Worm (Caenorhabditis elegans) whole organism, midembryonic: ENCODE results near the gene T21E8.5.

Source experiments
- T22C8.4 ChIP-seq: fragments of 200-800 bp; sonication (Bioruptor generic); IDR thresholded peaks from 2 replicates; pipeline ENCODE4 v1.3.6; 2022; ENCODE audit warnings: missing genetic modification characterization, missing compliant biosample characterization
- cog-1 ChIP-seq: sonication (generic microtip); optimal IDR thresholded peaks from 2 replicates; lab custom pipeline; 2016; ENCODE audit warnings: missing genetic modification characterization, missing compliant biosample characterization
- flt-1 ChIP-seq: fragments of 200-800 bp; sonication (Bioruptor generic); IDR thresholded peaks from 2 replicates; pipeline ENCODE4 v1.3.6; 2022; ENCODE audit warnings: missing genetic modification characterization, missing compliant biosample characterization
- klf-2 ChIP-seq: fragments of 200-800 bp; sonication (Bioruptor generic); conservative IDR thresholded peaks from 2 replicates; pipeline ENCODE4 v1.3.6; 2022; ENCODE audit warnings: missing genetic modification reagents, missing genetic modification characterization, missing compliant biosample characterization
- med-1 ChIP-seq: sonication (generic microtip); optimal IDR thresholded peaks from 2 replicates; lab custom pipeline; 2017; ENCODE audit warnings: missing genetic modification characterization, mild to moderate bottlenecking, missing compliant biosample characterization, antibody characterized with exemption, missing genetic modification reagents; ENCODE audit not compliant: insufficient read depth
- ref-1 ChIP-seq: fragments of 200-800 bp; sonication (Bioruptor generic); conservative IDR thresholded peaks from 2 replicates; pipeline ENCODE4 v1.3.6; 2022; ENCODE audit warnings: missing genetic modification reagents, missing genetic modification characterization, missing compliant biosample characterization
- tab-1 ChIP-seq: fragments of 200-800 bp; sonication (Bioruptor generic); IDR thresholded peaks from 2 replicates; pipeline ENCODE4 v1.3.6; 2022; ENCODE audit warnings: missing genetic modification characterization, missing compliant biosample characterization
- ztf-23 ChIP-seq: fragments of 200-800 bp; sonication (Bioruptor generic); IDR thresholded peaks from 2 replicates; pipeline ENCODE4 v1.3.6; 2022; ENCODE audit warnings: missing genetic modification reagents, missing genetic modification characterization, missing compliant biosample characterization
- ztf-29 ChIP-seq: fragments of 200-800 bp; sonication (Bioruptor generic); IDR thresholded peaks from 2 replicates; pipeline ENCODE4 v1.3.6; 2022; ENCODE audit warnings: missing genetic modification reagents, missing genetic modification characterization, missing compliant biosample characterization

The T21E8.5 gene

DNA sequence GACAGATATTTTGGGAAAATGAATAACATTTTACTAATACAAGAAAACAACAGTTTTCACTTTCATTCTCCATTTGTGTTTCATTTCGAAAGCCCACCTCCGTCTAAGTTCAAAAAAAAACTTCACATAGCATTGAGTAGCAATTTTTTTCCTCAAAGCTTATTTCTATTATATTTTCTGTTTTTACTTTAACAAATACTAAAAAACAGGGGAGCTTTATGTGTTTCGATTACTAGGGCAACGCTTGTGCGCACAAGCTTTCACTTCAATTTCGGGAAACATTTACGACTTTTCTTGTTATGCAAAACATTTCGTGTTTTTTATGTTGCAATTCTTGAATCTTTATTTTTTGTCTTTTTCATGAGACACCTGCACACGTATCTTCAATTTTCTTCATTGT is at the start of gene T21E8.5:
Gene T21E8.5 (plus strand): TSS at position 301 of the 400 bp plus-strand sequence.
- TF ChIP-seq ztf-23 (GFP tag; lab: Robert Waterston, UW) (no peak), tab-1 (GFP tag; lab: Robert Waterston, UW) (no peak), flt-1 (GFP tag; lab: Robert Waterston, UW) (no peak), klf-2 (GFP tag; lab: Robert Waterston, UW) (no peak), cog-1 (no peak), ztf-29 (GFP tag; lab: Robert Waterston, UW) (no peak), med-1 (no peak), T22C8.4 (no peak)

DNA sequence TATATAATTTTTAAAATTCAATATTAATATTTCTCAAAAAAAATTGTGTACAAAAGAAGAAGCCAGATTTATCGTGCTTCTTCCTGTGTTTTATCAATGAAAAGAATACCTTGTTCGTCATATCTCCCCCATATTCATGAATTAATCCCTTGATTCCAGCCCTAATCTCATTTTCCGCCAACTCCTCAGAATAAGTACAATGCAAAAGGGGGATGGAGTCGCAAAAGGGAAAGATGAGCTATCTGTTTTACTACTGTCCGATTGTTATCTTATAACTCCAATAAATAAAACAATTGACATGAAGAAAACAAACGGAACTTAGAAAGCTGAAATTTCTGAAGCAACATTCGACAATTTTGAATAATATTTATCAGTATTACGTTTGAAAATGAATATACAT is 48.4 kb upstream of the T21E8.5 start:
- TF ChIP-seq cog-1: no peak
- TF ChIP-seq T22C8.4: no peak
- no peak for TF ChIP-seq flt-1 (GFP tag; lab: Robert Waterston, UW)
- TF ChIP-seq ztf-29 (GFP tag; lab: Robert Waterston, UW): no peak
- TF ChIP-seq tab-1 (GFP tag; lab: Robert Waterston, UW): no peak
- no peak for TF ChIP-seq klf-2 (GFP tag; lab: Robert Waterston, UW)
- no peak for TF ChIP-seq ztf-23 (GFP tag; lab: Robert Waterston, UW)
- no peak for TF ChIP-seq ref-1 (GFP tag; lab: Robert Waterston, UW)
- TF ChIP-seq med-1: no peak

DNA sequence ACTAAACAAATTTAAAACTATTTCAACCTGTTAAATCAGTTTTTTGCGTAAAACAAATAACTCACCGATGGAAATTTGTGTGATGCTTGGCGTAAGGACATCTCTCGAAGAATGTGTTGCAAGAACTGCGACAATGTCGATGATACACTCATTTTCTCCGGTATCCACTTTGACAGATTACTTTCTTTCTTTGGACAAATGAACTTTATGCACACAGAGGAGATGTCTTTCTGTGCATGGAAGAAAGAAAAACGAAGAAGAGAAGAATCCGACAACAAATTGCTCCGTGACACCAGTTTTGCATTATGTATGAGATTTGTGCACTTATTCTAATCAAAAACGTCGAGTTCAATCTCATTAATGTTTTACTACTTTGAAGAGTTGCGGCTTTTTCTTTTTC is 47.4 kb upstream of the T21E8.5 start, which contains the start of gene plc-1:
Gene plc-1 (minus strand): TSS at position 101 of the 400 bp plus-strand sequence.
- TF ChIP-seq cog-1: no peak
- TF ChIP-seq T22C8.4: no peak
- no peak for TF ChIP-seq tab-1 (GFP tag; lab: Robert Waterston, UW)
- TF ChIP-seq ztf-23 (GFP tag; lab: Robert Waterston, UW): no peak
- no peak for TF ChIP-seq ref-1 (GFP tag; lab: Robert Waterston, UW)
- TF ChIP-seq klf-2 (GFP tag; lab: Robert Waterston, UW): no peak
- TF ChIP-seq med-1: no peak

DNA sequence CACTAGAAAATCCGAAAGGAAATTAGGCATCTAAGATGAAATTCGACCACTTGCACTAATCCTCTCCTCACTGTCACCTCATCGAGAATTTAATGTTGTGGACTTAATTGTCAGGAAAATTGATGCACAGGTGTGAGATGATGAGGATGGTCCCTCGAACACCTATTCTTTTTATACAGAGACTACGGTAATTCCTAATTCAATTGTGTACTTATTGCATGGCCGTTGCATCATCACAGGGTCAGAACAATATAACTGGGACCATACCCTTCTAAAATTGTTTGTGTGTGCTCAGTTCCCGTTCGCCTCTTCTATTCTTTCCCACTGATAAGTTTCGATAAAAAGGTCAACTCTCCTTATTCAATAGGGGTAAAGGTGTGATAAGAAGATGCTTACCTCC is 41.8 kb upstream of the T21E8.5 start:
- TF ChIP-seq ztf-23 (GFP tag; lab: Robert Waterston, UW) (no peak), tab-1 (GFP tag; lab: Robert Waterston, UW) (no peak), klf-2 (GFP tag; lab: Robert Waterston, UW) (no peak), T22C8.4 (no peak), med-1 (no peak), cog-1 (no peak), ztf-29 (GFP tag; lab: Robert Waterston, UW) (no peak), flt-1 (GFP tag; lab: Robert Waterston, UW) (no peak), ref-1 (GFP tag; lab: Robert Waterston, UW) (no peak)

DNA sequence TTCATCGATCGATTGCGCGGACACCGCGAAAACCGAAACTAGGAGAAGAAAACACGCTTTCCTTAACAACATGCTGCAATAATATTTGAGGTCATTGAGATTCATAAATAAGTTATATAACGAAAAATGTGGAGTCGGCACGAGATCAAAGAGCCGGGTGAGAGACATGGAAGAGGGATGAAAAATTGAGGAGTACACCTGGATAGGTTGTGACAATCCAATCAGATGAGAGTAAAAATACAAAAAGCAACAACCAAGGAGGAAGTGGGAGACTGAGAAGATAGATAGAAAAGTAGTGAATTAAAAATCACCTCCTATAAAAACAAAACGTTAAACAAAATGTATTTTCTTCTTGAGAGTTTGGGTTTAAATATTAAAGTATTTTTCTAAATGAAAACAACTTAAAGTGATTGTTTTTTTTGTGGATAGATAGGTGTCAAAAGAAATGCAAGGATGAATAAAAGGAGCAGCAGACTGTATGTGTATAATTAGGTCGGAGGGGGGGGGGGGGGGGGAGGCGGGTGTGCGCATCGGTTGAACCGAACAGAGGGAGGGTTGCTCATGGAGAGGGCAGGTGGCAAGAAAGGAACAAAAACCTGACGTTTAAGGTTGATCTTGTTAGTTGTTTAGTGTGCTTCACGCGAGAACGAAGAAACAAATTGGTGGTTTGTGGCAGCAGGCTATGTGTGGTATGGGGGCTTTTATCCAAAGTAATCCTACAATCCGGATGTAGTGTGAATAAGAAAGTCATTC is 41.2 kb upstream of the T21E8.5 start, which contains the start of gene C05A9.2:
Gene C05A9.2 (minus strand): TSS at position 73 of the 753 bp plus-strand sequence.
- TF ChIP-seq ztf-23 (GFP tag; lab: Robert Waterston, UW): 0 out of 2 replicates have a peak, but pooled peaks have one; percentile 18
- TF ChIP-seq cog-1: no peak

DNA sequence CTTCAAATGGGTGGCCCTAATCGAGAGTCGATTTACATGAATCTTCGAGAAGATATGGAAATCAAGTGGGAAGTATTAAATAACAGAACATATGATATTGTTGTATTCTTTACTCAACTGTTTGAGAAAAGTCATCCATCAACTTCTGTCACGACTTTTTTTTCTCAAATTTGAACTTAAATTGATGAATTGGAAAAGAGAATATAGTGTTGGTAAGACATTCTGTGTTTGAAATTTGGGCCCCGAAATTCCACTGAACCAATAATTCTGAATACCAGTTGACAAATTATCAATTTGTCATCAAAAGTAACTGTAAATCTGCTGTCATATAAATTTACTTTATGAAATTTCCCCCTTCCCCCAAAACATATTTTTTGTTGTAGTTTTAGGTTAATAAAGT is 39.1 kb upstream of the T21E8.5 start:
- TF ChIP-seq flt-1 (GFP tag; lab: Robert Waterston, UW) (no peak), cog-1 (no peak), klf-2 (GFP tag; lab: Robert Waterston, UW) (no peak), med-1 (no peak), ztf-29 (GFP tag; lab: Robert Waterston, UW) (no peak), ztf-23 (GFP tag; lab: Robert Waterston, UW) (no peak), T22C8.4 (no peak), ref-1 (GFP tag; lab: Robert Waterston, UW) (no peak), tab-1 (GFP tag; lab: Robert Waterston, UW) (no peak)

DNA sequence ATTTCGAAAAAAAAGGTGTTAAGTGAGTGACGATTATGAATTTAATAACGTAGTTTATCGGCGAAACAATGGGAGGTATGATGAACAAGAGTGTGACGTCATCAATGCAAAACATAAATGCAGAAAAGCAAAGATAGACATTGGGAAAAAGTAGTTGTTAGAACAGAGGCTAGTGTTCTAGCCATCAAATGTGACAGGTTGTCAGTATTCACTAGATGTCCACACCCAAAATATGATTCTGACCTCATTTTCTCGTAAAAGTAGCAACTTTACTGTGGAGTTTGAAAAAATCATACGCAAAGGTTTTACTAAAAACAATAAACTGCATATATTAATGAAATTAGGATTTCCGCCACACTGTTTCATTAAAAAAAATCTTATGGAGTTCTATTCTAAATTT is 34.8 kb upstream of the T21E8.5 start:
- no peak for TF ChIP-seq klf-2 (GFP tag; lab: Robert Waterston, UW)
- no peak for TF ChIP-seq cog-1
- no peak for TF ChIP-seq T22C8.4
- TF ChIP-seq ztf-23 (GFP tag; lab: Robert Waterston, UW): no peak
- TF ChIP-seq ztf-29 (GFP tag; lab: Robert Waterston, UW): no peak
- no peak for TF ChIP-seq tab-1 (GFP tag; lab: Robert Waterston, UW)
- TF ChIP-seq ref-1 (GFP tag; lab: Robert Waterston, UW): no peak

DNA sequence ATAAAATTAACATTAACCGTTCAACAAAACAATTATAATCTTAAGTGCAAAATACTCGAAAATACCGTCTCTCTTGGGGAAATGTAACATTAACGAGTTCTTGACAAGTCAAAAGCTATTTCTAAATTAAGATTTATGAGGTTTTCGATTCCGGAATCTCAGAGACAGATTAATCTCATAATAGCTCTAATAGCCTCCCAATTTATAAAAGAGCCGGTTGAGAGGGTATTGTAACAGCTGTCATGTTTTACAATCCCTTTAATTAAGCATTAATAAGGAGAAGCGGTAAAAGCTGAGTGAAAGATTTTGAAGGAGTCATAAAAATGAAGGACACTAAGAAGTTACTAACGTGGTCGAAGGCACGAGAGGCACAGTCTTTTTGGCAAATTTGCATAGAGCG is 34.2 kb upstream of the T21E8.5 start:
- no peak for TF ChIP-seq tab-1 (GFP tag; lab: Robert Waterston, UW)
- TF ChIP-seq cog-1: no peak
- TF ChIP-seq T22C8.4: no peak
- no peak for TF ChIP-seq flt-1 (GFP tag; lab: Robert Waterston, UW)
- TF ChIP-seq med-1: no peak

DNA sequence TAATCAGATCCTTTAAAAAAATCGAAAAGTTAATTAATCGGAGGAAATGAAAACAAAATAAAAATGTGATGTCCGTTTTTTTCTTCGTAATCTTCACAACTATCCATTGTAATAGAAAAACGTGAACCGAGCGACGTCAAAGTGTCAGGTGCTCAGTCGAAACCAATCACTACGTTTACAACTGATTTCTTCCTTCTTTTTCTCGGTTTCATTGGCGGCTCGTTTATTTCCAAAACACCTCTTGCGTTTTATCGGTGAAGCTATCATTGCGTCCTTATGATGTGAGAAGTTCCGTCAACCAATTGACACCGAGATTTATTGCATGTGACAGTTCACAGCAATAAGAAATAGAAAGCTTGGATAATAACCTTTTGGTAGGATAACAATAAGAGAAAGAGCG is 32.7 kb upstream of the T21E8.5 start:
- TF ChIP-seq cog-1: no peak
- TF ChIP-seq tab-1 (GFP tag; lab: Robert Waterston, UW): no peak
- TF ChIP-seq ref-1 (GFP tag; lab: Robert Waterston, UW): no peak
- no peak for TF ChIP-seq med-1
- TF ChIP-seq klf-2 (GFP tag; lab: Robert Waterston, UW): no peak
- TF ChIP-seq T22C8.4: no peak
- no peak for TF ChIP-seq flt-1 (GFP tag; lab: Robert Waterston, UW)
- TF ChIP-seq ztf-23 (GFP tag; lab: Robert Waterston, UW): no peak
- TF ChIP-seq ztf-29 (GFP tag; lab: Robert Waterston, UW): no peak

DNA sequence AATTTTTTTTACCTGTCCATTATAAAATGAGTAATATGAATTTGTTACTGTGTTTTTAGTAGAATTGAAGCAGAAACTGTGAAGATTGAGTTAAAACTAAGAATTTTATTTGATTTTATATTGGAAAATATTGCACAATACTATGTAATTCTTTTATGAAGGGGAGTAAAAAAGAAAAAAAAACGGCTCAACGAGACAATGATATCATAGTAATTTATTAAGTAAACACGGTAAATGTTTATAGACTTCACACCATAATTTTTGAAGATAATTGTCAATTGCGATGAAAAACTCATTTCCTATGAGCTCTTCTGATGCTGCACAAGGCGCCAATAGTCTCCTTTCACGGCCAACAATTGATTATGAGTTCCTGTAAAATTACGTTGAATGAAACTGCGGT is 26.8 kb upstream of the T21E8.5 start, which contains the start of gene pgp-5:
Gene pgp-5 (minus strand): TSS at position 87 of the 400 bp plus-strand sequence.
- TF ChIP-seq ref-1 (GFP tag; lab: Robert Waterston, UW) (no peak), T22C8.4 (no peak), flt-1 (GFP tag; lab: Robert Waterston, UW) (no peak), ztf-29 (GFP tag; lab: Robert Waterston, UW) (no peak), klf-2 (GFP tag; lab: Robert Waterston, UW) (no peak)
